Worm (Caenorhabditis elegans) whole organism, young adult: ENCODE measurements around the gene Y25C1A.6.

Source experiments
- B0019.2 ChIP-seq: fragments of 200-800 bp; sonication (Bioruptor generic); conservative IDR thresholded peaks from 2 replicates; pipeline ENCODE4 v1.3.6; 2022; ENCODE audit warnings: missing genetic modification reagents, missing genetic modification characterization, missing compliant biosample characterization
- D2030.7 ChIP-seq: fragments of 200-800 bp; sonication (Bioruptor generic); IDR thresholded peaks from 2 replicates; pipeline ENCODE4 v1.3.6; 2022; ENCODE audit warnings: missing genetic modification reagents, missing genetic modification characterization, missing compliant biosample characterization
- F10E7.11 ChIP-seq: sonication (generic microtip); optimal IDR thresholded peaks from 2 replicates; lab custom pipeline; 2017; ENCODE audit warnings: mild to moderate bottlenecking, missing genetic modification characterization, moderate library complexity, missing compliant biosample characterization
- F33H1.4 ChIP-seq: fragments of 200-800 bp; sonication (Bioruptor generic); IDR thresholded peaks from 2 replicates; pipeline ENCODE4 v1.3.6; 2022; ENCODE audit warnings: missing genetic modification reagents, missing genetic modification characterization, missing compliant biosample characterization
- F39B2.1 ChIP-seq: fragments of 200-800 bp; sonication (Bioruptor generic); IDR thresholded peaks from 2 replicates; pipeline ENCODE4 v1.3.6; 2022; ENCODE audit warnings: missing genetic modification reagents, missing genetic modification characterization, missing compliant biosample characterization
- F57C9.4 ChIP-seq: sonication (generic microtip); optimal IDR thresholded peaks from 2 replicates; lab custom pipeline; 2017; ENCODE audit warnings: mild to moderate bottlenecking, missing genetic modification characterization, missing compliant biosample characterization
- aptf-3 ChIP-seq: fragments of 200-800 bp; sonication (Bioruptor generic); IDR thresholded peaks from 2 replicates; pipeline ENCODE4 v1.3.6; 2022; ENCODE audit warnings: missing genetic modification characterization, missing compliant biosample characterization
- ceh-40 ChIP-seq: fragments of 200-800 bp; sonication (Bioruptor generic); IDR thresholded peaks from 2 replicates; pipeline ENCODE4 v1.3.6; 2022; ENCODE audit warnings: missing genetic modification characterization, missing compliant biosample characterization
- ceh-58 ChIP-seq: fragments of 200-800 bp; sonication (Bioruptor generic); IDR thresholded peaks from 2 replicates; pipeline ENCODE4 v1.3.6; 2022; ENCODE audit warnings: missing genetic modification characterization, missing compliant biosample characterization
- ceh-79 ChIP-seq: sonication (generic microtip); optimal IDR thresholded peaks from 2 replicates; lab custom pipeline; 2017; ENCODE audit warnings: mild to moderate bottlenecking, missing genetic modification characterization, missing compliant biosample characterization
- ceh-91 ChIP-seq: fragments of 200-800 bp; sonication (Bioruptor generic); IDR thresholded peaks from 2 replicates; pipeline ENCODE4 v1.3.6; 2022; ENCODE audit warnings: missing genetic modification reagents, missing genetic modification characterization, missing compliant biosample characterization
- chd-7 ChIP-seq: sonication (generic microtip); optimal IDR thresholded peaks from 2 replicates; lab custom pipeline; 2016; ENCODE audit warnings: mild to moderate bottlenecking, missing genetic modification characterization, moderate library complexity, missing compliant biosample characterization
- dpff-1 ChIP-seq: sonication (generic microtip); optimal IDR thresholded peaks from 2 replicates; lab custom pipeline; 2017; ENCODE audit warnings: mild to moderate bottlenecking, missing genetic modification characterization, missing compliant biosample characterization
- dpl-1 ChIP-seq: fragments of 150-350 bp; optimal IDR thresholded peaks from 2 replicates; lab custom pipeline; 2014; ENCODE audit warnings: missing biosample characterization, missing genetic modification reagents, missing genetic modification characterization
- egl-18 ChIP-seq: fragments of 200-800 bp; sonication (Bioruptor generic); IDR thresholded peaks from 2 replicates; pipeline ENCODE4 v1.3.6; 2022; ENCODE audit warnings: missing genetic modification reagents, missing genetic modification characterization, missing compliant biosample characterization
- fkh-3 ChIP-seq: sonication (generic microtip); optimal IDR thresholded peaks from 2 replicates; lab custom pipeline; 2016; ENCODE audit warnings: mild to moderate bottlenecking, missing genetic modification characterization, missing compliant biosample characterization
- gei-17 ChIP-seq: fragments of 200-800 bp; sonication (Bioruptor generic); optimal IDR thresholded peaks from 2 replicates; lab custom pipeline; 2018; ENCODE audit warnings: mild to moderate bottlenecking, missing genetic modification characterization, missing compliant biosample characterization
- him-1 ChIP-seq: sonication (generic microtip); optimal IDR thresholded peaks from 2 replicates; lab custom pipeline; 2016; ENCODE audit warnings: missing genotype, missing genetic modification reagents, missing genetic modification characterization, missing compliant biosample characterization
- hlh-26 ChIP-seq: fragments of 200-800 bp; sonication (Bioruptor generic); conservative IDR thresholded peaks from 2 replicates; pipeline ENCODE4 v1.3.6; 2022; ENCODE audit warnings: missing genetic modification reagents, missing genetic modification characterization, missing compliant biosample characterization
- hrde-1 ChIP-seq: sonication (generic microtip); optimal IDR thresholded peaks from 2 replicates; lab custom pipeline; 2016; ENCODE audit warnings: missing genetic modification characterization, mild to moderate bottlenecking, missing compliant biosample characterization, moderate library complexity, missing genotype, missing genetic modification reagents, borderline replicate concordance
- hsf-1 ChIP-seq: fragments of 200-800 bp; sonication (Bioruptor generic); IDR thresholded peaks from 2 replicates; pipeline ENCODE4 v1.3.6; 2022; ENCODE audit warnings: missing genetic modification reagents, missing genetic modification characterization, missing compliant biosample characterization
- let-607 ChIP-seq, 2 experiments: fragments of 200-800 bp in 1 of 2; sonication (Bioruptor generic) in 1 of 2; sonication (generic microtip) in 1 of 2; optimal IDR thresholded peaks; 2 replicates each; lab custom pipeline; 2016 to 2018; ENCODE audit warnings: mild to moderate bottlenecking in 2 of 2, missing compliant biosample characterization in 2 of 2, missing genetic modification characterization in 2 of 2, moderate library complexity in 2 of 2, missing genotype in 1 of 2
- lir-1 ChIP-seq: fragments of 200-800 bp; sonication (Bioruptor generic); conservative IDR thresholded peaks from 2 replicates; pipeline ENCODE4 v1.3.6; 2022; ENCODE audit warnings: missing genetic modification reagents, missing genetic modification characterization, missing compliant biosample characterization
- lsl-1 ChIP-seq: fragments of 200-800 bp; sonication (Bioruptor generic); optimal IDR thresholded peaks from 2 replicates; lab custom pipeline; 2018; ENCODE audit warnings: mild to moderate bottlenecking, missing genetic modification characterization, moderate library complexity, missing compliant biosample characterization
- nfya-2 ChIP-seq: fragments of 200-800 bp; sonication (Bioruptor generic); IDR thresholded peaks from 2 replicates; pipeline ENCODE4 v1.3.6; 2022; ENCODE audit warnings: missing genetic modification reagents, missing genetic modification characterization, missing compliant biosample characterization
- nhr-179 ChIP-seq: sonication (generic microtip); optimal IDR thresholded peaks from 2 replicates; lab custom pipeline; 2016; ENCODE audit warnings: mild to moderate bottlenecking, missing genetic modification characterization, missing compliant biosample characterization
- rcor-1 ChIP-seq: fragments of 200-800 bp; sonication (Bioruptor generic); IDR thresholded peaks from 2 replicates; pipeline ENCODE4 v1.3.6; 2022; ENCODE audit warnings: missing genetic modification reagents, missing genetic modification characterization, missing compliant biosample characterization
- rpc-1 ChIP-seq, 2 experiments: fragments of 150-350 bp in 1 of 2; sonication (generic microtip) in 1 of 2; optimal IDR thresholded peaks; 2 replicates each; lab custom pipeline; 2014 to 2018; ENCODE audit warnings: missing biosample characterization in 1 of 2, missing genetic modification characterization in 1 of 2, missing genetic modification reagents in 1 of 2, missing genotype in 1 of 2
- snpc-1.1 ChIP-seq: sonication (generic microtip); optimal IDR thresholded peaks from 2 replicates; lab custom pipeline; 2017; ENCODE audit warnings: missing genetic modification characterization, mild to moderate bottlenecking, missing compliant biosample characterization, antibody characterized with exemption, moderate library complexity, missing genotype, missing genetic modification reagents; ENCODE audit not compliant: insufficient read depth
- tbx-9 ChIP-seq: sonication (generic microtip); optimal IDR thresholded peaks from 2 replicates; lab custom pipeline; 2016; ENCODE audit warnings: borderline replicate concordance, missing genetic modification characterization, inconsistent platforms, missing compliant biosample characterization
- unc-130 ChIP-seq: sonication (generic microtip); optimal IDR thresholded peaks from 2 replicates; lab custom pipeline; 2016; ENCODE audit warnings: missing genetic modification reagents, missing genetic modification characterization, missing compliant biosample characterization
- unc-62 ChIP-seq: fragments of 150-350 bp; optimal IDR thresholded peaks from 2 replicates; lab custom pipeline; 2014; ENCODE audit warnings: missing biosample characterization, missing genetic modification reagents, missing genetic modification characterization
- ztf-6 ChIP-seq: fragments of 200-800 bp; sonication (Bioruptor generic); IDR thresholded peaks from 2 replicates; pipeline ENCODE4 v1.3.6; 2022; ENCODE audit warnings: missing genetic modification reagents, missing genetic modification characterization, missing compliant biosample characterization

Gene Y25C1A.6

ce11 chrII:3062876-3063275 is 2.0 kb downstream of the Y25C1A.6 start:
- TF ChIP-seq F39B2.1 (GFP tag; lab: Robert Waterston, UW) (no peak), him-1 (tag; lab: Kevin White, UChicago) (no peak), ceh-58 (GFP tag; lab: Robert Waterston, UW) (no peak), rcor-1 (GFP tag; lab: Robert Waterston, UW) (no peak), gei-17 (no peak), ceh-79 (no peak), lsl-1 (no peak), chd-7 (tag; lab: Kevin White, UChicago) (no peak), dpl-1 (no peak)

ce11 chrII:3063366-3063765 is 2.5 kb downstream of the Y25C1A.6 start:
- TF ChIP-seq ceh-58 (GFP tag; lab: Robert Waterston, UW) (no peak), B0019.2 (no peak), aptf-3 (GFP tag; lab: Robert Waterston, UW) (no peak), hrde-1 (tag; lab: Kevin White, UChicago) (no peak), lsl-1 (no peak), unc-62 (GFP tag; lab: Kevin White, UChicago) (no peak), D2030.7 (GFP tag; lab: Robert Waterston, UW) (no peak), F10E7.11 (tag; lab: Kevin White, UChicago) (no peak), nfya-2 (GFP tag; lab: Robert Waterston, UW) (no peak), fkh-3 (tag; lab: Kevin White, UChicago) (no peak), ztf-6 (GFP tag; lab: Robert Waterston, UW) (no peak), rpc-1 (optimal IDR thresholded peaks at IDR 0.05; lab: Kevin White, UChicago) (no peak), rpc-1 (tag; optimal IDR thresholded peaks at IDR 0.05; lab: Kevin White, UChicago) (no peak), nhr-179 (tag; lab: Kevin White, UChicago) (no peak), F33H1.4 (GFP tag; lab: Robert Waterston, UW) (no peak)

DNA sequence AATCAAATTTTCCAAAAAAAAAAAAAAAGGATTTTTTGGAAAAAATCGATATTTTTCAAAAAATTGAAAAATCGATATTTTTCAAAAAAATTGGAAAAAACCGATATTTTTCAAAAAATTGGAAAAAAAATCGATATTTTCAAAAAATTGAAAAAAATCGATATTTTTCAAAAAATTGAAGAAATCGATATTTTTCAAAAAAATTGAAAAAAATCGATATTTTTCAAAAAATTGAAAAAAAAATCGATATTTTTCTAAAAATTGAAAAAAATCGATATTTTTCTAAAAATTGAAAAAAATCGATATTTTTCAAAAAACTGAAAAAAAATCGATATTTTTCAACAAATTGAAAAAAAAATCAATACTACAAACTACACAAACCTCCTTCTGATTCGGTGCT is 3.1 kb downstream of the Y25C1A.6 start:
- TF ChIP-seq ceh-91 (GFP tag; lab: Robert Waterston, UW) (no peak), F57C9.4 (tag; lab: Kevin White, UChicago) (no peak), let-607 (tag; optimal IDR thresholded peaks at IDR 0.05; lab: Kevin White, UChicago) (no peak), hlh-26 (GFP tag; lab: Robert Waterston, UW) (no peak), lir-1 (GFP tag; lab: Robert Waterston, UW) (no peak)

DNA sequence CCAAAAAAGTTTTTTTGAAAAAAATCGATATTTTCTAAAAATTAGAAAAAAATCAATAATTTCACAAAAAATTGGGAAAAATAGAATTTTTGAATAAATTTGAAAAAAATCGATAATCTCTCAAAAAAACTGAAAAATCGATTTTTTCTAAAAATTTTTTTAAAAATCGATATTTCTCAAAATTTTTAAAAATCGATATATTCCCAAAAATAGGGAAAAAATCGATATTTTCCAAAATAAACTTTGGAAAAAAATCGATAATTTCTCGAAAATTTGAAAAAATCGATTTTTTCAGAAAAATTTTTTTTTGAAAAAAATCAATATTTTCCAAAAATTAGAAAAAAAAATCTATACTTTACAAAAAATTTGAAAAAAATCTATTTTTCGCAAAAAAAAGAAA is 3.7 kb downstream of the Y25C1A.6 start:
- no peak for TF ChIP-seq snpc-1.1
- TF ChIP-seq ztf-6 (GFP tag; lab: Robert Waterston, UW): no peak
- no peak for TF ChIP-seq unc-130 (GFP tag; lab: Kevin White, UChicago)
- TF ChIP-seq hlh-26 (GFP tag; lab: Robert Waterston, UW): no peak
- TF ChIP-seq ceh-58 (GFP tag; lab: Robert Waterston, UW): no peak

DNA sequence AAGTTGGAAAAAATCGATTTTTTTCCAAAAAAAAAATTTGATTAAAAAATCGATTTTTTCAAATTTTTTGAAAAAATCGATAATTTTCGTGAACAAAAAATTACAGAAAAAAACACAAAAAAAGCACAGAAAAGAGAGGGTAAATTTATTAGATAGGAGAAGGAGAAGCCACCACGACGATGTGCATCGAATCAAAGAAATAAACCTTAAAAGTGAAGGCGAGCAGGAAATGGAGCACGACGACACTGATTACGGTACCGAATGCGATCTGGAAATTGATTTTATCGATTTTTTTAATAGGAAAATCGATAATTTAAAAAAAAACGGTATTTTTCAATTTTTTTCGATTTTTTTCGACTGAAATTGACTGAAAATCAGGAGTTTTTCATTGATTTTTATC is 4.2 kb downstream of the Y25C1A.6 start:
- TF ChIP-seq egl-18 (GFP tag; lab: Robert Waterston, UW): no peak
- no peak for TF ChIP-seq hsf-1 (GFP tag; lab: Robert Waterston, UW)
- no peak for TF ChIP-seq tbx-9 (tag; lab: Kevin White, UChicago)
- no peak for TF ChIP-seq B0019.2
- TF ChIP-seq ceh-79: no peak
- TF ChIP-seq lsl-1: no peak
- no peak for TF ChIP-seq ceh-40 (GFP tag; lab: Robert Waterston, UW)
- no peak for TF ChIP-seq dpff-1 (tag; lab: Kevin White, UChicago)
